Fruit fly (Drosophila melanogaster) whole organism, embryonic: Measurements from ENCODE around the gene RpL6.

Source experiments
- Ada2b ChIP-seq: fragments of 200-800 bp; sonication (Bioruptor generic); IDR thresholded peaks from 2 replicates; pipeline ENCODE4 v1.3.6; 2022; ENCODE audit warnings: missing biosample characterization, missing genetic modification characterization
- CG10147 ChIP-seq: fragments of 200-800 bp; sonication (Bioruptor generic); optimal IDR thresholded peaks from 2 replicates; lab custom pipeline; 2019; ENCODE audit warnings: missing biosample characterization, mild to moderate bottlenecking, missing genetic modification characterization, moderate library complexity
- CG10431 ChIP-seq: fragments of 200-800 bp; sonication (Bioruptor generic); optimal IDR thresholded peaks from 3 replicates; lab custom pipeline; 2018; ENCODE audit warnings: missing biosample characterization, mild to moderate bottlenecking, missing genetic modification characterization
- CG12391 ChIP-seq: fragments of 200-800 bp; sonication (Bioruptor generic); optimal IDR thresholded peaks from 3 replicates; lab custom pipeline; 2018; ENCODE audit warnings: missing biosample characterization, mild to moderate bottlenecking, missing genetic modification characterization, moderate library complexity
- CG13287 ChIP-seq: fragments of 200-800 bp; sonication (Bioruptor generic); IDR thresholded peaks from 2 replicates; pipeline ENCODE4 v1.3.6; 2022; ENCODE audit warnings: missing biosample characterization, missing genetic modification characterization; ENCODE audit not compliant: partially characterized antibody
- CG14441 ChIP-seq: fragments of 200-800 bp; sonication (Bioruptor generic); IDR thresholded peaks from 2 replicates; pipeline ENCODE4 v1.3.6; 2022; ENCODE audit warnings: missing biosample characterization, missing genetic modification characterization
- CG15696 ChIP-seq: fragments of 200-800 bp; sonication (Bioruptor generic); optimal IDR thresholded peaks from 2 replicates; lab custom pipeline; 2019; ENCODE audit warnings: missing biosample characterization, mild to moderate bottlenecking, missing genetic modification characterization, moderate library complexity
- CG1602 ChIP-seq: fragments of 200-800 bp; sonication (Bioruptor generic); optimal IDR thresholded peaks from 3 replicates; lab custom pipeline; 2016; ENCODE audit warnings: missing biosample characterization, missing genetic modification characterization
- CG1647 ChIP-seq: fragments of 200-800 bp; sonication (Bioruptor generic); optimal IDR thresholded peaks from 3 replicates; lab custom pipeline; 2016; ENCODE audit warnings: missing biosample characterization, missing genetic modification characterization
- CG18619 ChIP-seq: fragments of 200-800 bp; sonication (Bioruptor generic); optimal IDR thresholded peaks from 3 replicates; lab custom pipeline; 2017; ENCODE audit warnings: missing biosample characterization, mild to moderate bottlenecking, missing genetic modification characterization
- CG2116 ChIP-seq: fragments of 200-800 bp; sonication (Bioruptor generic); optimal IDR thresholded peaks from 3 replicates; lab custom pipeline; 2018; ENCODE audit warnings: missing biosample characterization, mild to moderate bottlenecking, missing genetic modification characterization
- CG30403 ChIP-seq: fragments of 200-800 bp; sonication (Bioruptor generic); optimal IDR thresholded peaks from 3 replicates; lab custom pipeline; 2016; ENCODE audit warnings: missing biosample characterization, missing genetic modification characterization
- CG43689 ChIP-seq: fragments of 200-800 bp; sonication (Bioruptor generic); IDR thresholded peaks from 2 replicates; pipeline ENCODE4 v1.3.6; 2022; ENCODE audit warnings: missing biosample characterization, missing genetic modification characterization
- CG6854 ChIP-seq: fragments of 200-800 bp; sonication (Bioruptor generic); optimal IDR thresholded peaks from 3 replicates; lab custom pipeline; 2017; ENCODE audit warnings: missing biosample characterization, mild to moderate bottlenecking, missing genetic modification characterization
- CG7928 ChIP-seq: fragments of 200-800 bp; sonication (Bioruptor generic); optimal IDR thresholded peaks from 2 replicates; lab custom pipeline; 2017; ENCODE audit warnings: missing biosample characterization, mild to moderate bottlenecking, missing genetic modification characterization
- CG8089 ChIP-seq: fragments of 200-800 bp; sonication (Bioruptor generic); optimal IDR thresholded peaks from 3 replicates; lab custom pipeline; 2016; ENCODE audit warnings: missing biosample characterization, missing genetic modification characterization
- CG9437 ChIP-seq: fragments of 200-800 bp; sonication (Bioruptor generic); optimal IDR thresholded peaks from 2 replicates; lab custom pipeline; 2018; ENCODE audit warnings: missing biosample characterization, mild to moderate bottlenecking, missing genetic modification characterization
- CG9727 ChIP-seq: fragments of 200-800 bp; sonication (Bioruptor generic); optimal IDR thresholded peaks from 3 replicates; lab custom pipeline; 2017; ENCODE audit warnings: missing biosample characterization, mild to moderate bottlenecking, missing genetic modification characterization
- CTCF ChIP-seq: fragments of 200-800 bp; sonication (Bioruptor generic); optimal IDR thresholded peaks from 2 replicates; lab custom pipeline; 2017; ENCODE audit warnings: missing biosample characterization, mild to moderate bottlenecking, missing genetic modification characterization, moderate library complexity
- GATAe ChIP-seq: fragments of 200-800 bp; sonication (Bioruptor generic); conservative IDR thresholded peaks from 2 replicates; pipeline ENCODE4 v1.3.6; 2022; ENCODE audit warnings: missing biosample characterization, missing genetic modification characterization
- Kr ChIP-seq: fragments of 200-800 bp; sonication (Bioruptor generic); optimal IDR thresholded peaks from 2 replicates; lab custom pipeline; 2017; ENCODE audit warnings: missing biosample characterization, mild to moderate bottlenecking, missing genetic modification characterization
- MESR4 ChIP-seq: fragments of 200-800 bp; sonication (Bioruptor generic); optimal IDR thresholded peaks from 2 replicates; lab custom pipeline; 2018; ENCODE audit warnings: missing biosample characterization, mild to moderate bottlenecking, missing genetic modification characterization, moderate library complexity
- Mad ChIP-seq: fragments of 200-800 bp; sonication (Bioruptor generic); optimal IDR thresholded peaks from 2 replicates; lab custom pipeline; 2016; ENCODE audit warnings: missing biosample characterization, missing genetic modification characterization
- NC2α ChIP-seq: fragments of 200-800 bp; sonication (Bioruptor generic); optimal IDR thresholded peaks from 2 replicates; lab custom pipeline; 2016; ENCODE audit warnings: missing biosample characterization, missing genetic modification characterization
- Oli ChIP-seq: fragments of 200-800 bp; sonication (Bioruptor generic); optimal IDR thresholded peaks from 2 replicates; lab custom pipeline; 2018; ENCODE audit warnings: missing biosample characterization, mild to moderate bottlenecking, missing genetic modification characterization, moderate library complexity
- Rfx ChIP-seq: fragments of 200-800 bp; sonication (Bioruptor generic); IDR thresholded peaks from 2 replicates; pipeline ENCODE4 v1.3.6; 2022; ENCODE audit warnings: missing biosample characterization, missing genetic modification characterization
- Side ChIP-seq: fragments of 200-800 bp; sonication (Bioruptor generic); optimal IDR thresholded peaks from 2 replicates; lab custom pipeline; 2016; ENCODE audit warnings: missing biosample characterization, missing genetic modification characterization
- Six4 ChIP-seq: fragments of 200-800 bp; sonication (Bioruptor generic); optimal IDR thresholded peaks from 2 replicates; lab custom pipeline; 2016; ENCODE audit warnings: missing biosample characterization, missing genetic modification characterization
- Sox102F ChIP-seq: fragments of 200-800 bp; sonication (Bioruptor generic); optimal IDR thresholded peaks from 2 replicates; lab custom pipeline; 2018; ENCODE audit warnings: missing biosample characterization, mild to moderate bottlenecking, missing genetic modification characterization, moderate library complexity
- Tbp ChIP-seq: fragments of >200 bp; optimal IDR thresholded peaks from 2 replicates; lab custom pipeline; 2018; ENCODE audit warnings: missing biosample characterization, missing genetic modification characterization
- ac ChIP-seq: fragments of 200-800 bp; sonication (Bioruptor generic); optimal IDR thresholded peaks from 3 replicates; lab custom pipeline; 2017; ENCODE audit warnings: missing biosample characterization, mild to moderate bottlenecking, missing genetic modification characterization
- ato ChIP-seq: fragments of 200-800 bp; sonication (Bioruptor generic); IDR thresholded peaks from 2 replicates; pipeline ENCODE4 v1.3.6; 2022; ENCODE audit warnings: missing biosample characterization, missing genetic modification characterization; ENCODE audit not compliant: partially characterized antibody
- btn ChIP-seq: fragments of 200-800 bp; sonication (Bioruptor generic); optimal IDR thresholded peaks from 2 replicates; lab custom pipeline; 2016; ENCODE audit warnings: missing biosample characterization, missing genetic modification characterization
- chn ChIP-seq: fragments of 200-800 bp; sonication (Bioruptor generic); optimal IDR thresholded peaks from 2 replicates; lab custom pipeline; 2016; ENCODE audit warnings: missing biosample characterization, missing genetic modification characterization
- corto ChIP-seq: fragments of 200-800 bp; sonication (Bioruptor generic); optimal IDR thresholded peaks from 2 replicates; lab custom pipeline; 2016; ENCODE audit warnings: missing biosample characterization, mild to moderate bottlenecking, missing genetic modification characterization, moderate library complexity
- dimm ChIP-seq: fragments of 200-800 bp; sonication (Bioruptor generic); IDR thresholded peaks from 2 replicates; pipeline ENCODE4 v1.3.6; 2022; ENCODE audit warnings: missing biosample characterization, missing genetic modification characterization
- disco-r ChIP-seq: fragments of 200-800 bp; sonication (Bioruptor generic); optimal IDR thresholded peaks from 2 replicates; lab custom pipeline; 2016; ENCODE audit warnings: missing biosample characterization, missing genetic modification characterization
- fd102C ChIP-seq: fragments of 200-800 bp; sonication (Bioruptor generic); optimal IDR thresholded peaks from 2 replicates; lab custom pipeline; 2018; ENCODE audit warnings: missing biosample characterization, mild to moderate bottlenecking, missing genetic modification characterization, moderate library complexity
- fd64A ChIP-seq: fragments of 200-800 bp; sonication (Bioruptor generic); optimal IDR thresholded peaks from 3 replicates; lab custom pipeline; 2018; ENCODE audit warnings: missing biosample characterization, mild to moderate bottlenecking, missing genetic modification characterization
- gt ChIP-seq: fragments of 200-800 bp; sonication (Bioruptor generic); IDR thresholded peaks from 2 replicates; pipeline ENCODE4 v1.3.6; 2022; ENCODE audit warnings: missing biosample characterization, missing genetic modification characterization
- hbn ChIP-seq: fragments of 200-800 bp; sonication (Bioruptor generic); IDR thresholded peaks from 2 replicates; pipeline ENCODE4 v1.3.6; 2022; ENCODE audit warnings: missing biosample characterization, missing genetic modification characterization; ENCODE audit not compliant: partially characterized antibody
- her ChIP-seq: fragments of 200-800 bp; sonication (Bioruptor generic); optimal IDR thresholded peaks from 2 replicates; lab custom pipeline; 2016; ENCODE audit warnings: missing biosample characterization, missing genetic modification characterization
- kni ChIP-seq: fragments of 200-800 bp; sonication (Bioruptor generic); optimal IDR thresholded peaks from 3 replicates; lab custom pipeline; 2017; ENCODE audit warnings: mild to moderate bottlenecking, missing biosample characterization, missing genetic modification reagents, missing genetic modification characterization
- lbe ChIP-seq: fragments of 200-800 bp; sonication (Bioruptor generic); optimal IDR thresholded peaks from 2 replicates; lab custom pipeline; 2016; ENCODE audit warnings: missing biosample characterization, mild to moderate bottlenecking, missing genetic modification characterization
- maf-S ChIP-seq: fragments of 200-800 bp; sonication (Bioruptor generic); optimal IDR thresholded peaks from 2 replicates; lab custom pipeline; 2016; ENCODE audit warnings: missing biosample characterization, missing genetic modification characterization
- pzg ChIP-seq: fragments of 200-800 bp; sonication (Bioruptor generic); optimal IDR thresholded peaks from 3 replicates; lab custom pipeline; 2018; ENCODE audit warnings: missing biosample characterization, mild to moderate bottlenecking, missing genetic modification characterization, moderate library complexity
- repo ChIP-seq: fragments of 200-800 bp; sonication (Bioruptor generic); optimal IDR thresholded peaks from 2 replicates; lab custom pipeline; 2016; ENCODE audit warnings: missing biosample characterization, missing genetic modification characterization
- sens-2 ChIP-seq: fragments of 200-800 bp; sonication (Bioruptor generic); IDR thresholded peaks from 2 replicates; pipeline ENCODE4 v1.3.6; 2022; ENCODE audit warnings: missing biosample characterization, missing genetic modification characterization
- vfl ChIP-seq: fragments of 200-800 bp; sonication (Bioruptor generic); optimal IDR thresholded peaks from 2 replicates; lab custom pipeline; 2016; ENCODE audit warnings: missing biosample characterization, missing genetic modification characterization
- vnd ChIP-seq: fragments of 200-800 bp; sonication (Bioruptor generic); IDR thresholded peaks from 3 replicates; pipeline ENCODE4 v1.3.6; 2022; ENCODE audit warnings: missing biosample characterization, missing genetic modification characterization; ENCODE audit not compliant: partially characterized antibody
- zf30C ChIP-seq: fragments of 200-800 bp; sonication (Bioruptor generic); optimal IDR thresholded peaks from 3 replicates; lab custom pipeline; 2018; ENCODE audit warnings: missing biosample characterization, mild to moderate bottlenecking, missing genetic modification characterization

RpL6 gene

dm6 chr3R:31548766-31549510, 47.1 kb downstream of the RpL6 start (continued):
- TF ChIP-seq chn (GFP tag; lab: Kevin White, UChicago) (no peak), Side (GFP tag; lab: Kevin White, UChicago) (no peak), Mad (GFP tag; lab: Kevin White, UChicago) (no peak), repo (GFP tag; lab: Kevin White, UChicago) (no peak), CG43689 (GFP tag; lab: Robert Waterston, UW) (no peak), CG9727 (GFP tag; lab: Kevin White, UChicago) (peak; percentile 27), CG10431 (GFP tag; lab: Kevin White, UChicago) (no peak), dimm (GFP tag; lab: Robert Waterston, UW) (no peak), CG12391 (tag; lab: Kevin White, UChicago) (no peak), corto (GFP tag; lab: Kevin White, UChicago) (no peak), GATAe (GFP tag; lab: Robert Waterston, UW) (no peak), hbn (GFP tag; lab: Robert Waterston, UW) (no peak), CG15696 (tag; lab: Kevin White, UChicago) (peak; percentile 63), CG30403 (GFP tag; lab: Kevin White, UChicago) (no peak), fd102C (peak; percentile 66), Rfx (GFP tag; lab: Robert Waterston, UW) (no peak), CG9437 (GFP tag; lab: Kevin White, UChicago) (no peak), CG1602 (GFP tag; lab: Kevin White, UChicago) (no peak), CG10147 (GFP tag; lab: Kevin White, UChicago) (no peak), CG18619 (GFP tag; lab: Kevin White, UChicago) (no peak), Tbp (GFP tag; lab: Kevin White, UChicago) (no peak), disco-r (no peak), ac (GFP tag; lab: Kevin White, UChicago) (peak; percentile 59), CG8089 (GFP tag; lab: Kevin White, UChicago) (peak; percentile 15), her (no peak), CG6854 (GFP tag; lab: Kevin White, UChicago) (no peak), Ada2b (GFP tag; lab: Robert Waterston, UW) (no peak), Oli (tag; lab: Kevin White, UChicago) (no peak), Kr (peak; percentile 43), CTCF (no peak), Six4 (GFP tag; lab: Kevin White, UChicago) (no peak), lbe (GFP tag; lab: Kevin White, UChicago) (no peak), vnd (GFP tag; lab: Robert Waterston, UW) (no peak), vfl (GFP tag; lab: Kevin White, UChicago) (no peak), CG13287 (GFP tag; lab: Robert Waterston, UW) (no peak), fd64A (peak; percentile 38), CG7928 (GFP tag; lab: Kevin White, UChicago) (no peak), kni (peak; percentile 37), Sox102F (GFP tag; lab: Kevin White, UChicago) (peak; percentile 6), CG14441 (no peak), CG2116 (no peak), pzg (GFP tag; lab: Kevin White, UChicago) (no peak), NC2α (GFP tag; lab: Kevin White, UChicago) (no peak), MESR4 (GFP tag; lab: Kevin White, UChicago) (no peak), sens-2 (GFP tag; lab: Robert Waterston, UW) (no peak), CG1647 (no peak), gt (GFP tag; lab: Robert Waterston, UW) (no peak), ato (GFP tag; lab: Robert Waterston, UW) (no peak), btn (GFP tag; lab: Kevin White, UChicago) (no peak), zf30C (GFP tag; lab: Kevin White, UChicago) (no peak), maf-S (GFP tag; lab: Kevin White, UChicago) (no peak)
